Worm (Caenorhabditis elegans) whole organism, L1 larva: ENCODE data around the gene srd-2.

ENCODE experiments used
- aly-2 ChIP-seq: fragments of 150-350 bp; optimal IDR thresholded peaks from 2 replicates; lab custom pipeline; 2014; ENCODE audit warnings: missing biosample characterization, missing genetic modification characterization
- ama-1 ChIP-seq: fragments of 150-350 bp; optimal IDR thresholded peaks from 2 replicates; lab custom pipeline; 2014
- ces-1 ChIP-seq: fragments of 150-350 bp; optimal IDR thresholded peaks from 2 replicates; lab custom pipeline; 2014; ENCODE audit warnings: missing biosample characterization, missing genetic modification reagents, missing genetic modification characterization
- elt-2 ChIP-seq: sonication (generic microtip); optimal IDR thresholded peaks from 2 replicates; lab custom pipeline; 2016; ENCODE audit warnings: missing genetic modification characterization, mild to moderate bottlenecking, inconsistent platforms, missing compliant biosample characterization, missing genetic modification reagents
- fkh-10 ChIP-seq: sonication (generic microtip); optimal IDR thresholded peaks from 2 replicates; lab custom pipeline; 2017; ENCODE audit warnings: missing biosample characterization, missing genetic modification reagents, missing genetic modification characterization
- jun-1 ChIP-seq: fragments of 150-350 bp; optimal IDR thresholded peaks from 2 replicates; lab custom pipeline; 2014; ENCODE audit warnings: missing biosample characterization, missing genetic modification reagents, missing genetic modification characterization
- nhr-237 ChIP-seq: fragments of 150-350 bp; optimal IDR thresholded peaks from 2 replicates; lab custom pipeline; 2014; ENCODE audit warnings: missing biosample characterization, missing genetic modification characterization
- swsn-7 ChIP-seq: sonication (generic microtip); optimal IDR thresholded peaks from 2 replicates; lab custom pipeline; 2016; ENCODE audit warnings: missing genetic modification characterization, missing compliant biosample characterization
- ztf-4 ChIP-seq: fragments of 150-350 bp; optimal IDR thresholded peaks from 2 replicates; lab custom pipeline; 2014; ENCODE audit warnings: missing biosample characterization, missing genetic modification characterization

- TF ChIP-seq ztf-4 (tag; lab: Kevin White, UChicago) (no peak), aly-2 (tag; lab: Kevin White, UChicago) (no peak), elt-2 (tag; lab: Kevin White, UChicago) (no peak), nhr-237 (tag; lab: Kevin White, UChicago) (no peak), jun-1 (tag; lab: Kevin White, UChicago) (no peak), fkh-10 (GFP tag; lab: Kevin White, UChicago) (no peak), ama-1 (lab: Kevin White, UChicago) (no peak), ces-1 (no peak), swsn-7 (tag; lab: Kevin White, UChicago) (no peak)
Observed at ce11 chrII:10218171-10218570, 30.5 kb upstream of the srd-2 start, which contains the start of gene ref-1.
